Worm (Caenorhabditis elegans): ENCODE results near the gene F36A4.1.

F36A4.1 gene

DNA sequence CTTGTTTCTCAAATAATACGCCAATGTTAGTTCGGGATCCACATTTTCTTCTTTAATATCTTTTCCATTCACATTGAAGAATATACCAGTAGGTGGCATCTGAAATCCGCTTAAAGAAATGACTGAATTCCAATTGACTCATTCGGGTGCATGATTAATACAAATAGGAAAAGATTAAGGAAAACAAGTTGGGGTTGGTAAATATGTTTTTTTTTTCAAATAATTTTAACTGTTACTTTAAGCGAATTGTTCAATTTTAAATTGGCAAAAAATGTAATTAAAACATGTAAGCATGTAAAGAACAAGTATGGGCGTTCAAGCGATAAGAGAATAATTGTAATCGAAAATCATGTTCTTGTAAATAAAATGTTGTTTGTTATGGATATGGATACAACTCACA is 11.8 kb downstream of the F36A4.1 start, which contains the start of gene F15E6.6:
Gene F15E6.6, minus strand, starts transcription at position 101 of the 400 bp plus-strand sequence.
- TF ChIP-seq pat-9 (tag; optimal IDR thresholded peaks at IDR 0.05) (no peak), K02D7.2 (tag; optimal IDR thresholded peaks at IDR 0.05) (no peak), mec-3 (tag; optimal IDR thresholded peaks at IDR 0.05; ENCODE audit: borderline replicate concordance) (no peak), lin-11 (tag; optimal IDR thresholded peaks at IDR 0.05) (no peak), ceh-30 (tag; optimal IDR thresholded peaks at IDR 0.05) (no peak), tbx-2 (tag; optimal IDR thresholded peaks at IDR 0.05) (no peak), fax-1 (tag; optimal IDR thresholded peaks at IDR 0.05) (no peak), ets-4 (tag; optimal IDR thresholded peaks at IDR 0.05) (no peak), pros-1 (tag; optimal IDR thresholded peaks at IDR 0.05) (no peak), unc-86 (tag; optimal IDR thresholded peaks at IDR 0.05) (no peak), C38D4.7 (GFP tag; optimal IDR thresholded peaks at IDR 0.05) (no peak), nfya-1 (tag; optimal IDR thresholded peaks at IDR 0.05) (no peak), odd-2 (tag; optimal IDR thresholded peaks at IDR 0.05) (no peak), hlh-30 (tag; optimal IDR thresholded peaks at IDR 0.05; ENCODE audit: insufficient read depth) (no peak), fkh-6 (tag; optimal IDR thresholded peaks at IDR 0.05) (no peak), ahr-1 (tag; optimal IDR thresholded peaks at IDR 0.05) (no peak), hlh-8 (tag; optimal IDR thresholded peaks at IDR 0.05) (no peak), pax-1 (tag; optimal IDR thresholded peaks at IDR 0.05) (no peak), hlh-6 (tag; optimal IDR thresholded peaks at IDR 0.05) (no peak), ceh-48 (tag; optimal IDR thresholded peaks at IDR 0.05) (no peak)

- no peak for TF ChIP-seq ets-4 (tag; optimal IDR thresholded peaks at IDR 0.05)
- no peak for TF ChIP-seq madf-2 (tag; optimal IDR thresholded peaks at IDR 0.05)
- peak; percentile 42 for TF ChIP-seq elt-2 (tag; optimal IDR thresholded peaks at IDR 0.05)
- no peak for TF ChIP-seq sox-4 (tag; optimal IDR thresholded peaks at IDR 0.05)
Measured at ce11 chrIV:4284989-4285388, 12.7 kb downstream of the F36A4.1 start.

- no peak for TF ChIP-seq C08G9.2 (tag; optimal IDR thresholded peaks at IDR 0.05)
- no peak for TF ChIP-seq ceh-14 (tag; optimal IDR thresholded peaks at IDR 0.05)
- TF ChIP-seq hlh-15 (tag; optimal IDR thresholded peaks at IDR 0.05): no peak
- no peak for TF ChIP-seq hlh-6 (tag; optimal IDR thresholded peaks at IDR 0.05)
- no peak for TF ChIP-seq nhr-232 (tag; optimal IDR thresholded peaks at IDR 0.05)
- TF ChIP-seq fkh-6 (tag; optimal IDR thresholded peaks at IDR 0.05): no peak
- TF ChIP-seq zip-5 (tag; optimal IDR thresholded peaks at IDR 0.05): no peak
- no peak for TF ChIP-seq mec-3 (tag; optimal IDR thresholded peaks at IDR 0.05; ENCODE audit: borderline replicate concordance)
- no peak for TF ChIP-seq ceh-2 (tag; optimal IDR thresholded peaks at IDR 0.05)
- no peak for TF ChIP-seq pat-9 (tag; optimal IDR thresholded peaks at IDR 0.05)
- no peak for TF ChIP-seq dve-1 (tag; optimal IDR thresholded peaks at IDR 0.05)
- no peak for TF ChIP-seq pha-4 (tag; optimal IDR thresholded peaks at IDR 0.05)
- TF ChIP-seq npax-4 (tag; optimal IDR thresholded peaks at IDR 0.05): no peak
- no peak for TF ChIP-seq rnt-1 (tag; optimal IDR thresholded peaks at IDR 0.05)
- TF ChIP-seq nhr-11 (tag; optimal IDR thresholded peaks at IDR 0.05): no peak
- no peak for TF ChIP-seq ceh-19 (GFP tag; optimal IDR thresholded peaks at IDR 0.05)
- TF ChIP-seq odd-2 (tag; optimal IDR thresholded peaks at IDR 0.05): no peak
- TF ChIP-seq unc-42 (tag; optimal IDR thresholded peaks at IDR 0.05): no peak
- TF ChIP-seq T23F11.4 (GFP tag; optimal IDR thresholded peaks at IDR 0.05): no peak
Measured at ce11 chrIV:4288332-4288731, 16.1 kb downstream of the F36A4.1 start, which contains the start of gene srv-4. Gene srv-4 (minus strand): TSS chrIV:4288432.

ce11 chrIV:4289267-4289666 is 17.0 kb downstream of the F36A4.1 start, which contains the start of gene F15E6.5:
Gene F15E6.5 (plus strand): TSS chrIV:4289567.
- TF ChIP-seq eyg-1 (tag; optimal IDR thresholded peaks at IDR 0.05): no peak
- TF ChIP-seq F13H6.1 (tag; optimal IDR thresholded peaks at IDR 0.05): no peak
- TF ChIP-seq npax-4 (tag; optimal IDR thresholded peaks at IDR 0.05): no peak
- TF ChIP-seq syd-9 (tag; optimal IDR thresholded peaks at IDR 0.05): no peak
- TF ChIP-seq ceh-34 (tag; optimal IDR thresholded peaks at IDR 0.05): no peak
- TF ChIP-seq hlh-8 (tag; optimal IDR thresholded peaks at IDR 0.05): no peak
